Fruit fly (Drosophila melanogaster): ENCODE data around the gene osa.

dm6 chr3R:17742542-17742941 lies 24.4 kb upstream of the osa start:
- no peak for TF ChIP-seq Tbp (GFP tag; optimal IDR thresholded peaks at IDR 0.05)
- TF ChIP-seq CG11560 (tag; IDR thresholded peaks at IDR 0.05) = no peak
- TF ChIP-seq CG8478 (optimal IDR thresholded peaks at IDR 0.05) = no peak
- TF ChIP-seq CG10565 (GFP tag; optimal IDR thresholded peaks at IDR 0.05) = no peak
- TF ChIP-seq E2f1 (GFP tag; IDR thresholded peaks at IDR 0.05) = no peak
- no peak for TF ChIP-seq caup (GFP tag; optimal IDR thresholded peaks at IDR 0.05; ENCODE audit: severe bottlenecking)
- TF ChIP-seq CG4360 (GFP tag; IDR thresholded peaks at IDR 0.05) = no peak
- no peak for TF ChIP-seq CG15696 (tag; optimal IDR thresholded peaks at IDR 0.05)
- TF ChIP-seq GATAe (GFP tag; conservative IDR thresholded peaks at IDR 0.05) = no peak
- no peak for TF ChIP-seq Myb (GFP tag; optimal IDR thresholded peaks at IDR 0.05)
- TF ChIP-seq danr (GFP tag; IDR thresholded peaks at IDR 0.05) = no peak
- TF ChIP-seq Trl (optimal IDR thresholded peaks at IDR 0.05) = no peak
- no peak for TF ChIP-seq Trl (GFP tag; optimal IDR thresholded peaks at IDR 0.05)
